Fruit fly (Drosophila melanogaster) whole organism, wandering third instar larva: Measurements from ENCODE around the gene Drsl1.
A peak's percentile ranks its signal among the peaks of the same experiment; 100 is the strongest.

Experiments
- Abd-B ChIP-seq: fragments of >200 bp; optimal IDR thresholded peaks from 2 replicates; lab custom pipeline; 2017; ENCODE audit warnings: missing biosample characterization, missing genetic modification characterization
- CG32264 ChIP-seq: fragments of 200-800 bp; sonication (Bioruptor generic); optimal IDR thresholded peaks from 2 replicates; lab custom pipeline; 2016; ENCODE audit warnings: missing biosample characterization, missing genetic modification characterization
- CrebA ChIP-seq: fragments of 200-800 bp; sonication (Bioruptor generic); optimal IDR thresholded peaks from 2 replicates; lab custom pipeline; 2016; ENCODE audit warnings: missing biosample characterization, mild to moderate bottlenecking, missing genetic modification characterization, borderline replicate concordance
- Dif ChIP-seq: fragments of 200-275, 200-300 bp; sonication (Bioruptor generic); optimal IDR thresholded peaks from 2 replicates; lab custom pipeline; 2018; ENCODE audit warnings: missing biosample characterization, missing genetic modification characterization; ENCODE audit not compliant: partially characterized antibody
- GATAd ChIP-seq: sonication (Bioruptor generic); optimal IDR thresholded peaks from 2 replicates; lab custom pipeline; 2016; ENCODE audit warnings: missing biosample characterization, missing genetic modification characterization
- HLH106 ChIP-seq: fragments of 200-800 bp; optimal IDR thresholded peaks from 3 replicates; lab custom pipeline; 2019; ENCODE audit warnings: missing biosample characterization, mild to moderate bottlenecking, missing genetic modification characterization, moderate library complexity
- Hr78 ChIP-seq: fragments of >200 bp; optimal IDR thresholded peaks from 2 replicates; lab custom pipeline; 2017; ENCODE audit warnings: missing biosample characterization, missing genetic modification characterization
- Hr83 ChIP-seq: fragments of 200-300 bp; sonication (Bioruptor generic); optimal IDR thresholded peaks from 2 replicates; lab custom pipeline; 2016; ENCODE audit warnings: missing biosample characterization, mild to moderate bottlenecking, missing genetic modification characterization, moderate library complexity; ENCODE audit not compliant: poor library complexity, severe bottlenecking
- Jra ChIP-seq: sonication (Bioruptor generic); optimal IDR thresholded peaks from 2 replicates; lab custom pipeline; 2016; ENCODE audit warnings: missing biosample characterization, missing genetic modification characterization
- Myc ChIP-seq: fragments of >200 bp; optimal IDR thresholded peaks from 2 replicates; lab custom pipeline; 2017
- N ChIP-seq: fragments of >200 bp; optimal IDR thresholded peaks from 2 replicates; lab custom pipeline; 2018; ENCODE audit warnings: missing biosample characterization, missing external identifiers, missing genetic modification characterization
- OdsH ChIP-seq: fragments of 200-800 bp; sonication (Bioruptor generic); optimal IDR thresholded peaks from 2 replicates; lab custom pipeline; 2016; ENCODE audit warnings: missing biosample characterization, mild to moderate bottlenecking, missing genetic modification characterization
- Rel ChIP-seq, 2 experiments: fragments of 200-800 bp; sonication (Bioruptor generic) in 1 of 2; optimal IDR thresholded peaks; 2 replicates in 1 of 2; 3 replicates in 1 of 2; lab custom pipeline; 2016 to 2019; ENCODE audit warnings: mild to moderate bottlenecking in 2 of 2, missing biosample characterization in 2 of 2, missing genetic modification characterization in 2 of 2, moderate library complexity in 1 of 2
- Sp1 ChIP-seq: fragments of 200-800 bp; sonication (Bioruptor generic); optimal IDR thresholded peaks from 3 replicates; lab custom pipeline; 2019; ENCODE audit warnings: missing biosample characterization, mild to moderate bottlenecking, missing genetic modification characterization, moderate library complexity
- br ChIP-seq: fragments of 200-800 bp; sonication (Bioruptor generic); optimal IDR thresholded peaks from 2 replicates; lab custom pipeline; 2016; ENCODE audit warnings: missing biosample characterization, missing genetic modification characterization
- dl ChIP-seq, 2 experiments: fragments of 175-275, 200-275 bp in 1 of 2; fragments of 200-275 bp in 1 of 2; sonication (Bioruptor generic); optimal IDR thresholded peaks; lab custom pipeline; 2018; ENCODE audit warnings: mild to moderate bottlenecking in 2 of 2, missing biosample characterization in 2 of 2, missing genetic modification characterization in 2 of 2, moderate library complexity in 2 of 2; ENCODE audit not compliant: partially characterized antibody in 2 of 2, insufficient read depth in 1 of 2
- dmrt93B ChIP-seq: fragments of 200-800 bp; sonication (Bioruptor generic); optimal IDR thresholded peaks from 2 replicates; lab custom pipeline; 2018; ENCODE audit warnings: missing biosample characterization, mild to moderate bottlenecking, missing genetic modification characterization
- dsf ChIP-seq: sonication (Bioruptor generic); optimal IDR thresholded peaks from 2 replicates; lab custom pipeline; 2016; ENCODE audit warnings: missing biosample characterization, missing genetic modification characterization, borderline replicate concordance
- foxo ChIP-seq, 2 experiments: fragments of 200-800 bp; sonication (Bioruptor generic); optimal IDR thresholded peaks; 2 replicates in 1 of 2; 3 replicates in 1 of 2; lab custom pipeline; 2016 to 2017; ENCODE audit warnings: missing biosample characterization in 2 of 2, missing genetic modification characterization in 2 of 2
- fru ChIP-seq: fragments of 200-800 bp; sonication (Bioruptor generic); optimal IDR thresholded peaks from 3 replicates; lab custom pipeline; 2016; ENCODE audit warnings: missing biosample characterization, mild to moderate bottlenecking, missing genetic modification characterization
- h ChIP-seq: fragments of 200-800 bp; sonication (Bioruptor generic); optimal IDR thresholded peaks from 3 replicates; lab custom pipeline; 2016; ENCODE audit warnings: missing biosample characterization, mild to moderate bottlenecking, missing genetic modification characterization
- jim ChIP-seq: fragments of 175-275, 200-325 bp; sonication (Bioruptor generic); optimal IDR thresholded peaks from 2 replicates; lab custom pipeline; 2016; ENCODE audit warnings: missing biosample characterization, mild to moderate bottlenecking, missing genetic modification characterization
- pan ChIP-seq: fragments of >200 bp; optimal IDR thresholded peaks from 2 replicates; lab custom pipeline; 2017
- sage ChIP-seq: fragments of 200-800 bp; sonication (Bioruptor generic); optimal IDR thresholded peaks from 2 replicates; lab custom pipeline; 2016; ENCODE audit warnings: missing biosample characterization, mild to moderate bottlenecking, missing genetic modification characterization
- sv ChIP-seq: fragments of 200-800 bp; sonication (Bioruptor generic); optimal IDR thresholded peaks from 3 replicates; lab custom pipeline; 2016; ENCODE audit warnings: missing biosample characterization, missing genetic modification characterization
- tai ChIP-seq: sonication (Bioruptor generic); optimal IDR thresholded peaks from 2 replicates; lab custom pipeline; 2016; ENCODE audit warnings: missing biosample characterization, missing genetic modification characterization
- usp ChIP-seq: fragments of >200 bp; optimal IDR thresholded peaks from 2 replicates; lab custom pipeline; 2017; ENCODE audit warnings: missing biosample characterization, missing genetic modification characterization

Drsl1 gene

DNA sequence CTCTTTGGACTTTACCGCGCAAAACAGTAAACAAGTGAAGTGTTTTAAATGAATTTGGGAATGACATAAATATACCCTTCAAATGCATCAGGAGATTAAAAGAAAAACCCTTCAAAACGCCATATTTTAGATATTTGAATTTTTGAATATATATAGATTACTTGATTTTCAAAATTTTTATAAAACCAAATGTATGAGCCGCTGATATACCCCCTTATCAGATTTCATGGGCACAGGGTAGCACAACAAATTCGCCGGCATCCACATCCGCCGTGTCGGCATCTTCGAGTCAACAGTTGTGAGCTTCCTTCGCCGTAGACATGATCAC lies 42.3 kb upstream of the Drsl1 start, which contains the start of gene Ids (continued):
- TF ChIP-seq usp (no peak), jim (GFP tag; lab: Kevin White, UChicago) (no peak), Myc (lab: Kevin White, UChicago) (no peak), sage (GFP tag; lab: Kevin White, UChicago) (peak; percentile 29), Jra (GFP tag; lab: Kevin White, UChicago) (no peak), Abd-B (GFP tag; lab: Kevin White, UChicago) (no peak), Rel (GFP tag; optimal IDR thresholded peaks at IDR 0.05; lab: Kevin White, UChicago) (no peak), Rel (tag; optimal IDR thresholded peaks at IDR 0.05; lab: Kevin White, UChicago) (no peak), fru (peak; percentile 83), sv (GFP tag; lab: Kevin White, UChicago) (peak; percentile 15), h (GFP tag; lab: Kevin White, UChicago) (peak; percentile 82), pan (lab: Kevin White, UChicago) (no peak)

dm6 chr3L:3377247-3377964 lies 41.8 kb upstream of the Drsl1 start:
- no peak for TF ChIP-seq Rel (GFP tag; optimal IDR thresholded peaks at IDR 0.05; lab: Kevin White, UChicago)
- peak; percentile 78 for TF ChIP-seq Rel (tag; optimal IDR thresholded peaks at IDR 0.05; lab: Kevin White, UChicago)
- no peak for TF ChIP-seq HLH106 (tag; lab: Kevin White, UChicago)
- no peak for TF ChIP-seq dsf
- TF ChIP-seq, all 38 proteins: peak for 1

DNA sequence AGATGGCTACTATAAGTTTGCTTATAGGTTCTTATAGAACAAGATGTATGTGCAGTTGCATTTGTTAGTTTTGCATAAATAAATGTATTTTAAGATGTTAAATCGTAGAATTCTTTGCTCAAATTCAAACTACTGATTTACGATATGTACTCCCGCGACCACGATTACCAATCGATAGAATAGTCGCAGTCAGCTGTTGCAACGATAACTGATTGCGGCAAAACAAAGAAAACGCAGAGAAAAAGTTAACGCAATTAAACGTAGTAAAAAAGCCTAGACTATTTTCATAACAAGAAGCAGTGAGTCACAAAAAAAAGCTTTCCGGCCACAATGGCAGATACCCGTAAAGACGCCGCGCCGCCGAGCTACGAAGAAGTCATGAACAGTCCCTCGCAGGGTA lies 41.0 kb upstream of the Drsl1 start, which contains the start of gene CG12012:
CG12012 (plus strand) TSS at position 207 of the 400 bp plus-strand sequence.
- no peak for TF ChIP-seq Hr78 (GFP tag; lab: Kevin White, UChicago)
- TF ChIP-seq br (GFP tag; lab: Kevin White, UChicago), result peak; percentile 47

DNA sequence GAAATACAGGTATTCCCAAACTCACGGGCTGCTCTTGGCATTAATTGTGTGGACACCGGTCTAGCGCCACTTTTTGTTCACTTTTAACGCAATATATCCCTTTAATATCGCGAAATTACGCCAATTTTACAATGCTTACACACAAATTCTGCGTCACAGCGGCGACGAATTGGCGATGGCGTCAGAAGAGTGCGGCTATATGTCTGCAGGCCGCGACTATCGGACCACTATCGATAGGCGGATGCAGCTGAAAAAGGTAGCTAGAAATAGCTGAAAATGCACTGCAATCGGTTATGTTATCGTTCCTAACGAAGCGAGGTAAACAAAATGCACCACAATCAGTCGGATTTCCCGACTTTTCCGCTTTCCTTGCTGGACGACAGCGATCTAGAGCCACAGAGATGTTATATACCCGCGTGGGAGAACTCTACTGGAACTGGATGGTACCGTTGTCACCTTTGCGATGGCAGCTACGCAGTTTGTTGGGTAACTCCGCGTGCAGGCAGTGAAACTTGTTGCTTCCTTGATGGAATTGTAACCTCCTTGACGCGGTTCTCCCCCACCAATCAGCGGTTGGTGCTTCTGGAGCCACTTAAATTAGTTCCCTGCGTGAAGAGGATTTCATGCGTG lies 38.5 kb upstream of the Drsl1 start, which contains the start of the genes Ythdc1 and CG12010:
Ythdc1 (minus strand) TSS at position 177 of the 630 bp plus-strand sequence.
CG12010 (plus strand) TSS at position 289 of the 630 bp plus-strand sequence.
- TF ChIP-seq Myc (lab: Kevin White, UChicago) (peak; percentile 78), Abd-B (GFP tag; lab: Kevin White, UChicago) (no peak), sage (GFP tag; lab: Kevin White, UChicago) (no peak), OdsH (GFP tag; lab: Kevin White, UChicago) (no peak), dmrt93B (GFP tag; lab: Kevin White, UChicago) (no peak), Rel (GFP tag; optimal IDR thresholded peaks at IDR 0.05; lab: Kevin White, UChicago) (no peak), Rel (tag; optimal IDR thresholded peaks at IDR 0.05; lab: Kevin White, UChicago) (peak; percentile 31)
- TF ChIP-seq, all 38 proteins: peak for 2

- TF ChIP-seq Rel (GFP tag; optimal IDR thresholded peaks at IDR 0.05; lab: Kevin White, UChicago) (no peak), Rel (tag; optimal IDR thresholded peaks at IDR 0.05; lab: Kevin White, UChicago) (peak; percentile 64), Dif (GFP tag; lab: Kevin White, UChicago) (no peak)
- TF ChIP-seq, all 38 proteins: peak for 1
Observed at dm6 chr3L:3369256-3369655, 33.7 kb upstream of the Drsl1 start, which contains the start of gene Drs. Gene Drs, plus strand, starts transcription at chr3L:3369556.

dm6 chr3L:3353297-3353696 lies 17.7 kb upstream of the Drsl1 start:
- TF ChIP-seq CrebA (GFP tag; lab: Kevin White, UChicago) (no peak), Abd-B (GFP tag; lab: Kevin White, UChicago) (no peak), GATAd (GFP tag; lab: Kevin White, UChicago) (no peak), dsf (no peak), N (no peak), tai (GFP tag; lab: Kevin White, UChicago) (no peak), foxo (GFP tag; optimal IDR thresholded peaks at IDR 0.05; lab: Kevin White, UChicago) (no peak), HLH106 (tag; lab: Kevin White, UChicago) (no peak), Hr83 (GFP tag; lab: Kevin White, UChicago) (no peak), pan (lab: Kevin White, UChicago) (no peak), h (GFP tag; lab: Kevin White, UChicago) (no peak), dl (GFP tag; optimal IDR thresholded peaks at IDR 0.05; lab: Kevin White, UChicago; ENCODE audit: insufficient read depth in 1 of 2, partially characterized antibody in 2 of 2) (no peak), Sp1 (GFP tag; lab: Kevin White, UChicago) (no peak), CG32264 (no peak)
